Worm (Caenorhabditis elegans) whole organism, L1 larva: ENCODE measurements around the gene F57B9.3.
A peak's percentile ranks its signal among the peaks of the same experiment; 100 is the strongest.

Experiments used
- C04F5.9 ChIP-seq: sonication (generic microtip); optimal IDR thresholded peaks from 2 replicates; lab custom pipeline; 2016; ENCODE audit warnings: missing genetic modification characterization, missing compliant biosample characterization
- F16B12.6 ChIP-seq: fragments of 150-350 bp; optimal IDR thresholded peaks from 2 replicates; lab custom pipeline; 2014; ENCODE audit warnings: missing biosample characterization, missing genetic modification characterization
- Y116A8C.19 ChIP-seq: sonication (generic microtip); optimal IDR thresholded peaks from 2 replicates; lab custom pipeline; 2016; ENCODE audit warnings: missing compliant biosample characterization, missing genetic modification characterization, borderline replicate concordance
- aha-1 ChIP-seq: fragments of 150-350 bp; optimal IDR thresholded peaks from 2 replicates; lab custom pipeline; 2014; ENCODE audit warnings: missing biosample characterization, missing genetic modification characterization
- alr-1 ChIP-seq: fragments of 200-800 bp; sonication (Bioruptor generic); optimal IDR thresholded peaks from 2 replicates; lab custom pipeline; 2018; ENCODE audit warnings: borderline replicate concordance, mild to moderate bottlenecking, missing genetic modification characterization, missing compliant biosample characterization
- ama-1 ChIP-seq: fragments of 150-350 bp; optimal IDR thresholded peaks from 2 replicates; lab custom pipeline; 2014
- blmp-1 ChIP-seq: fragments of 150-350 bp; optimal IDR thresholded peaks from 2 replicates; lab custom pipeline; 2014; ENCODE audit warnings: missing biosample characterization, missing genetic modification characterization
- ceh-63 ChIP-seq: fragments of 200-800 bp; sonication (Bioruptor generic); optimal IDR thresholded peaks from 2 replicates; lab custom pipeline; 2018; ENCODE audit warnings: mild to moderate bottlenecking, missing genetic modification characterization, missing compliant biosample characterization
- ceh-82 ChIP-seq, 3 experiments: fragments of 150-350 bp in 1 of 3; sonication (generic microtip) in 2 of 3; optimal IDR thresholded peaks; 2 replicates each; lab custom pipeline; 2014 to 2017; ENCODE audit warnings: missing biosample characterization in 3 of 3, missing genetic modification characterization in 3 of 3
- ceh-88 ChIP-seq: fragments of 200-800 bp; sonication (Bioruptor generic); IDR thresholded peaks from 2 replicates; pipeline ENCODE4 v1.3.6; 2022; ENCODE audit warnings: missing genetic modification characterization, missing compliant biosample characterization
- ceh-90 ChIP-seq: sonication (generic microtip); optimal IDR thresholded peaks from 2 replicates; lab custom pipeline; 2016; ENCODE audit warnings: missing genetic modification characterization, missing compliant biosample characterization
- dpl-1 ChIP-seq, 3 experiments: fragments of 150-350 bp in 2 of 3; sonication (generic microtip) in 1 of 3; optimal IDR thresholded peaks; 2 replicates each; lab custom pipeline; 2014 to 2017; ENCODE audit warnings: missing biosample characterization in 3 of 3, missing genetic modification characterization in 3 of 3, missing genetic modification reagents in 3 of 3
- dsc-1 ChIP-seq: sonication (generic microtip); optimal IDR thresholded peaks from 2 replicates; lab custom pipeline; 2016; ENCODE audit warnings: mild to moderate bottlenecking, missing genetic modification characterization, missing compliant biosample characterization
- efl-1 ChIP-seq, 4 experiments: fragments of 150-350 bp; optimal IDR thresholded peaks in 3 of 4; peaks in 1 of 4; 1 replicate in 1 of 4; 2 replicates in 3 of 4; lab custom pipeline; 2014; ENCODE audit warnings: missing biosample characterization in 2 of 4, missing genetic modification characterization in 2 of 4, missing genetic modification reagents in 2 of 4
- efl-3 ChIP-seq: fragments of 200-800 bp; sonication (Bioruptor generic); optimal IDR thresholded peaks from 2 replicates; lab custom pipeline; 2018; ENCODE audit warnings: mild to moderate bottlenecking, missing genetic modification characterization, missing compliant biosample characterization
- egl-27 ChIP-seq, 2 experiments: fragments of 150-350 bp in 1 of 2; sonication (generic microtip); optimal IDR thresholded peaks; 3 replicates each; lab custom pipeline; 2017 to 2018; ENCODE audit warnings: missing biosample characterization in 2 of 2, missing genetic modification characterization in 2 of 2, missing genetic modification reagents in 2 of 2
- ets-5 ChIP-seq: fragments of 200-800 bp; sonication (Bioruptor generic); IDR thresholded peaks from 2 replicates; pipeline ENCODE4 v1.3.6; 2022; ENCODE audit warnings: missing genetic modification characterization, missing compliant biosample characterization
- fkh-10 ChIP-seq: sonication (generic microtip); optimal IDR thresholded peaks from 2 replicates; lab custom pipeline; 2017; ENCODE audit warnings: missing biosample characterization, missing genetic modification reagents, missing genetic modification characterization
- fkh-4 ChIP-seq: sonication (generic microtip); optimal IDR thresholded peaks from 2 replicates; lab custom pipeline; 2016; ENCODE audit warnings: missing compliant biosample characterization, missing genetic modification characterization, borderline replicate concordance
- fkh-8 ChIP-seq: sonication (generic microtip); optimal IDR thresholded peaks from 2 replicates; lab custom pipeline; 2016; ENCODE audit warnings: mild to moderate bottlenecking, missing genetic modification characterization, missing compliant biosample characterization
- fos-1 ChIP-seq: fragments of 150-350 bp; optimal IDR thresholded peaks from 2 replicates; lab custom pipeline; 2014; ENCODE audit warnings: missing biosample characterization, missing genetic modification characterization
- hlh-4 ChIP-seq: sonication (generic microtip); optimal IDR thresholded peaks from 2 replicates; lab custom pipeline; 2016; ENCODE audit warnings: mild to moderate bottlenecking, missing genetic modification characterization, missing compliant biosample characterization
- isw-1 ChIP-seq: fragments of 200-800 bp; sonication (Bioruptor generic); IDR thresholded peaks from 2 replicates; pipeline ENCODE4 v1.3.6; 2022; ENCODE audit warnings: missing genetic modification characterization, missing compliant biosample characterization
- jun-1 ChIP-seq: fragments of 150-350 bp; optimal IDR thresholded peaks from 2 replicates; lab custom pipeline; 2014; ENCODE audit warnings: missing biosample characterization, missing genetic modification reagents, missing genetic modification characterization
- lin-39 ChIP-seq: fragments of 150-350 bp; optimal IDR thresholded peaks from 2 replicates; lab custom pipeline; 2014; ENCODE audit warnings: missing biosample characterization, missing genetic modification reagents, missing genetic modification characterization
- lir-3 ChIP-seq: sonication (generic microtip); optimal IDR thresholded peaks from 2 replicates; lab custom pipeline; 2016; ENCODE audit warnings: mild to moderate bottlenecking, missing genetic modification characterization, moderate library complexity, missing compliant biosample characterization; ENCODE audit not compliant: poor library complexity
- lsy-2 ChIP-seq, 2 experiments: fragments of 150-350 bp; optimal IDR thresholded peaks; 2 replicates each; lab custom pipeline; 2014; ENCODE audit warnings: missing biosample characterization in 2 of 2, missing genetic modification characterization in 2 of 2
- mab-9 ChIP-seq: fragments of 200-800 bp; sonication (Bioruptor generic); IDR thresholded peaks from 2 replicates; pipeline ENCODE4 v1.3.6; 2022; ENCODE audit warnings: missing genetic modification reagents, missing genetic modification characterization, missing compliant biosample characterization
- mdl-1 ChIP-seq, 2 experiments: fragments of 150-350 bp; optimal IDR thresholded peaks; 2 replicates each; lab custom pipeline; 2014 to 2017; ENCODE audit warnings: missing biosample characterization in 2 of 2, missing genetic modification characterization in 2 of 2, inconsistent platforms in 1 of 2
- mef-2 ChIP-seq: fragments of 150-350 bp; optimal IDR thresholded peaks from 2 replicates; lab custom pipeline; 2014; ENCODE audit warnings: missing biosample characterization, missing genetic modification characterization
- mep-1 ChIP-seq: fragments of 150-350 bp; optimal IDR thresholded peaks from 2 replicates; lab custom pipeline; 2014; ENCODE audit warnings: missing biosample characterization, missing genetic modification characterization
- nhr-19 ChIP-seq: fragments of 200-800 bp; sonication (Bioruptor generic); conservative IDR thresholded peaks from 2 replicates; pipeline ENCODE4 v1.3.6; 2022; ENCODE audit warnings: missing genetic modification characterization, missing compliant biosample characterization
- nhr-28 ChIP-seq: fragments of 150-350 bp; optimal IDR thresholded peaks from 2 replicates; lab custom pipeline; 2014; ENCODE audit warnings: missing biosample characterization, missing genetic modification characterization
- nhr-71 ChIP-seq: sonication (generic microtip); optimal IDR thresholded peaks from 2 replicates; lab custom pipeline; 2016; ENCODE audit warnings: mild to moderate bottlenecking, missing genetic modification characterization, moderate library complexity, missing compliant biosample characterization
- nhr-84 ChIP-seq: sonication (generic microtip); optimal IDR thresholded peaks from 2 replicates; lab custom pipeline; 2017; ENCODE audit warnings: missing biosample characterization, missing genetic modification characterization
- nhr-85 ChIP-seq: sonication (generic microtip); peaks from one replicate; lab custom pipeline; 2016; ENCODE audit warnings: missing genetic modification characterization, inconsistent platforms, missing compliant biosample characterization
- nhr-90 ChIP-seq: sonication (generic microtip); optimal IDR thresholded peaks from 2 replicates; lab custom pipeline; 2016; ENCODE audit warnings: mild to moderate bottlenecking, missing genetic modification characterization, missing compliant biosample characterization; ENCODE audit not compliant: poor library complexity
- pag-3 ChIP-seq: sonication (generic microtip); optimal IDR thresholded peaks from 2 replicates; lab custom pipeline; 2017; ENCODE audit warnings: missing genetic modification characterization, mild to moderate bottlenecking, missing compliant biosample characterization, antibody characterized with exemption, borderline replicate concordance; ENCODE audit not compliant: insufficient read depth
- pax-3 ChIP-seq: fragments of 200-800 bp; sonication (Bioruptor generic); optimal IDR thresholded peaks from 2 replicates; lab custom pipeline; 2018; ENCODE audit warnings: mild to moderate bottlenecking, missing genetic modification characterization, moderate library complexity, missing compliant biosample characterization
- pqm-1 ChIP-seq: sonication (generic microtip); optimal IDR thresholded peaks from 3 replicates; lab custom pipeline; 2017; ENCODE audit warnings: missing biosample characterization, missing genetic modification characterization
- rnt-1 ChIP-seq: sonication (generic microtip); optimal IDR thresholded peaks from 2 replicates; lab custom pipeline; 2016; ENCODE audit warnings: mild to moderate bottlenecking, missing genetic modification characterization, moderate library complexity, missing compliant biosample characterization
- skn-1 ChIP-seq: fragments of 150-350 bp; optimal IDR thresholded peaks from 2 replicates; lab custom pipeline; 2014; ENCODE audit warnings: missing biosample characterization, missing genetic modification characterization
- snpc-4 ChIP-seq: fragments of 150-350 bp; optimal IDR thresholded peaks from 2 replicates; lab custom pipeline; 2014; ENCODE audit warnings: missing biosample characterization, missing genetic modification characterization
- snu-23 ChIP-seq: sonication (generic microtip); optimal IDR thresholded peaks from 2 replicates; lab custom pipeline; 2016; ENCODE audit warnings: missing genetic modification characterization, missing compliant biosample characterization
- sox-4 ChIP-seq: sonication (generic microtip); optimal IDR thresholded peaks from 2 replicates; lab custom pipeline; 2016; ENCODE audit warnings: missing genetic modification characterization, missing compliant biosample characterization
- sup-37 ChIP-seq: fragments of 200-800 bp; sonication (Bioruptor generic); optimal IDR thresholded peaks from 2 replicates; lab custom pipeline; 2018; ENCODE audit warnings: mild to moderate bottlenecking, missing genetic modification characterization, missing compliant biosample characterization
- swsn-7 ChIP-seq: sonication (generic microtip); optimal IDR thresholded peaks from 2 replicates; lab custom pipeline; 2016; ENCODE audit warnings: missing genetic modification characterization, missing compliant biosample characterization
- tbx-2 ChIP-seq: sonication (generic microtip); optimal IDR thresholded peaks from 2 replicates; lab custom pipeline; 2016; ENCODE audit warnings: missing genetic modification characterization, missing compliant biosample characterization
- unc-30 ChIP-seq: sonication (generic microtip); optimal IDR thresholded peaks from 2 replicates; lab custom pipeline; 2017; ENCODE audit warnings: missing biosample characterization, missing genetic modification characterization
- unc-62 ChIP-seq: fragments of 150-350 bp; optimal IDR thresholded peaks from 2 replicates; lab custom pipeline; 2014; ENCODE audit warnings: missing biosample characterization, missing genetic modification reagents, missing genetic modification characterization
- vab-15 ChIP-seq: sonication (generic microtip); optimal IDR thresholded peaks from 2 replicates; lab custom pipeline; 2017; ENCODE audit warnings: missing genotype, mild to moderate bottlenecking, missing genetic modification characterization, missing compliant biosample characterization
- xbp-1 ChIP-seq: sonication (generic microtip); optimal IDR thresholded peaks from 2 replicates; lab custom pipeline; 2016; ENCODE audit warnings: missing genetic modification characterization, missing compliant biosample characterization
- ztf-11 ChIP-seq, 2 experiments: sonication (generic microtip); optimal IDR thresholded peaks; 2 replicates each; lab custom pipeline; 2016 to 2017; ENCODE audit warnings: missing genetic modification characterization in 2 of 2, missing biosample characterization in 1 of 2, missing compliant biosample characterization in 1 of 2

Gene F57B9.3

ce11 chrIII:6978875-6979274 is 39.3 kb downstream of the F57B9.3 start (continued):
- TF ChIP-seq mep-1 (tag; lab: Kevin White, UChicago), result peak; percentile 88
- peak; percentile 3 for TF ChIP-seq skn-1 (tag; lab: Kevin White, UChicago)
- no peak for TF ChIP-seq mab-9 (GFP tag; lab: Robert Waterston, UW)
- no peak for TF ChIP-seq alr-1
- no peak for TF ChIP-seq efl-3
- no peak for TF ChIP-seq isw-1 (GFP tag; lab: Robert Waterston, UW)
- TF ChIP-seq fkh-10, result no peak
- TF ChIP-seq blmp-1 (tag; lab: Kevin White, UChicago), result peak; percentile 92
- TF ChIP-seq ztf-11 (tag; optimal IDR thresholded peaks at IDR 0.05; lab: Kevin White, UChicago), result peak in 1 of 2 experiments; percentile 58
- TF ChIP-seq lir-3 (tag; lab: Kevin White, UChicago), result no peak
- TF ChIP-seq ceh-88 (GFP tag; lab: Robert Waterston, UW), result no peak
- no peak for TF ChIP-seq fkh-8 (tag; lab: Kevin White, UChicago)
- no peak for TF ChIP-seq mef-2 (tag; lab: Kevin White, UChicago)
- TF ChIP-seq F16B12.6 (tag; lab: Kevin White, UChicago), result no peak
- TF ChIP-seq dpl-1 (GFP tag; optimal IDR thresholded peaks at IDR 0.05; lab: Kevin White, UChicago), result peak; percentile 55 to 58 (median 55)
- TF ChIP-seq ets-5 (GFP tag; lab: Robert Waterston, UW), result no peak
- TF ChIP-seq ama-1, result no peak
- TF ChIP-seq lin-39 (tag; lab: Kevin White, UChicago), result no peak
- TF ChIP-seq nhr-28 (tag; lab: Kevin White, UChicago), result no peak
- no peak for TF ChIP-seq pqm-1 (tag; lab: Kevin White, UChicago)
- TF ChIP-seq nhr-90 (tag; lab: Kevin White, UChicago), result peak; percentile 43
- TF ChIP-seq ceh-63 (GFP tag; lab: Kevin White, UChicago), result no peak
- peak; percentile 20 for TF ChIP-seq xbp-1
- peak in 1 of 2 experiments; percentile 35 for TF ChIP-seq mdl-1 (tag; optimal IDR thresholded peaks at IDR 0.05; lab: Kevin White, UChicago)
- no peak for TF ChIP-seq jun-1 (tag; lab: Kevin White, UChicago)
- TF ChIP-seq sup-37, result no peak
- TF ChIP-seq efl-1 (optimal IDR thresholded peaks at IDR 0.05; lab: Kevin White, UChicago), result peak; percentile 48 to 62
- peak; percentile 40 to 82 for TF ChIP-seq efl-1 (GFP tag; optimal IDR thresholded peaks at IDR 0.05 in 1 of 2; lab: Kevin White, UChicago)
- no peak for TF ChIP-seq ceh-90
- TF ChIP-seq vab-15 (tag; lab: Kevin White, UChicago), result no peak
- TF ChIP-seq nhr-71, result peak; percentile 80
- no peak for TF ChIP-seq pax-3 (tag; lab: Kevin White, UChicago)
- TF ChIP-seq sox-4 (tag; lab: Kevin White, UChicago), result no peak
- TF ChIP-seq Y116A8C.19, result no peak
- TF ChIP-seq egl-27 (tag; optimal IDR thresholded peaks at IDR 0.05; lab: Kevin White, UChicago), result peak in 1 of 2 experiments; percentile 0
- TF ChIP-seq dsc-1 (tag; lab: Kevin White, UChicago), result peak; percentile 78
- peak; percentile 68 for TF ChIP-seq rnt-1 (tag; lab: Kevin White, UChicago)
- TF ChIP-seq hlh-4, result no peak
- no peak for TF ChIP-seq pag-3 (tag; lab: Kevin White, UChicago)
- peak; percentile 92 for TF ChIP-seq nhr-85 (tag; lab: Kevin White, UChicago)
- no peak for TF ChIP-seq unc-30 (tag; lab: Kevin White, UChicago)
- peak; percentile 31 for TF ChIP-seq snpc-4 (tag; lab: Kevin White, UChicago)
- peak; percentile 34 for TF ChIP-seq fos-1 (tag; lab: Kevin White, UChicago)
- peak; percentile 79 for TF ChIP-seq tbx-2 (tag; lab: Kevin White, UChicago)
- TF ChIP-seq lsy-2 (tag; optimal IDR thresholded peaks at IDR 0.05; lab: Kevin White, UChicago), result peak; percentile 79 to 94
- TF ChIP-seq snu-23, result peak; percentile 87
- TF ChIP-seq aha-1, result no peak
- TF ChIP-seq unc-62 (GFP tag; lab: Kevin White, UChicago), result peak; percentile 80
- TF ChIP-seq swsn-7 (tag; lab: Kevin White, UChicago), result peak; percentile 60
- TF ChIP-seq ceh-82 (tag; optimal IDR thresholded peaks at IDR 0.05; lab: Kevin White, UChicago), result peak in 1 of 3 experiments; percentile 32
- peak; percentile 62 for TF ChIP-seq nhr-19 (GFP tag; lab: Robert Waterston, UW)
- TF ChIP-seq C04F5.9 (tag; lab: Kevin White, UChicago), result peak; percentile 96
- TF ChIP-seq fkh-4 (tag; lab: Kevin White, UChicago), result no peak
- TF ChIP-seq nhr-84 (tag; lab: Kevin White, UChicago), result no peak
